Fruit fly (Drosophila melanogaster) Kc167 (cell line): Measurements from ENCODE around the gene nis.

Experiments
- Myc ChIP-seq: fragments of >200 bp; optimal IDR thresholded peaks from 2 replicates; lab custom pipeline; 2017; ENCODE audit warnings: missing external identifiers
- Sin3A ChIP-seq: fragments of >200 bp; optimal IDR thresholded peaks from 2 replicates; lab custom pipeline; 2018; ENCODE audit warnings: missing external identifiers
- h ChIP-seq: fragments of >200 bp; optimal IDR thresholded peaks from 3 replicates; lab custom pipeline; 2018; ENCODE audit warnings: missing external identifiers
- insv ChIP-seq: fragments of >200 bp; optimal IDR thresholded peaks from 3 replicates; lab custom pipeline; 2018; ENCODE audit warnings: missing external identifiers
- psq ChIP-seq: fragments of >200 bp; optimal IDR thresholded peaks from 2 replicates; lab custom pipeline; 2017; ENCODE audit warnings: missing external identifiers
- ttk ChIP-seq: sonication (Bioruptor generic); optimal IDR thresholded peaks from 2 replicates; lab custom pipeline; 2017; ENCODE audit warnings: missing external identifiers

nis gene

DNA sequence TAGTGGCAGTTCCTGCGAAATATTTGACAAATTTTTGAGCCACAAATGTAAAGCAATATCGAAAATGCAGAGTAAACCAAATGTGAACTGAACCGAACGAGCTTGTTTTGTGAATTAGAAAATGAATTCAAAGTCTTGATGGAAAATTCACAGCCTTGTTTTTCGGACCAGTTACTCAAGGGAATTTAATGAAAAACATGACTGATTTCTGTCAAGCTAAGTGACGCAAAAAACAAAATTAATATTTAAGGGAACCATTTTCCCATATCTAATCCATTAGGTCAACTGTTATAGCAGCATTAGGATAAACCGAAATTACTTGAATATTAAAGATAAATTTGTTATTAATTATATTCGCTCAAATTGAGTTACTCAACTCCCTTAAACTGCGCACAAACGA, at the start of gene nis:
nis (minus strand) TSS at position 101 of the 400 bp plus-strand sequence.
- TF ChIP-seq h (lab: Kevin White, UChicago): no peak
- no peak for TF ChIP-seq Myc
- no peak for TF ChIP-seq psq (lab: Kevin White, UChicago)
- no peak for TF ChIP-seq insv (lab: Kevin White, UChicago)
- TF ChIP-seq Sin3A (lab: Kevin White, UChicago): no peak
- TF ChIP-seq ttk: no peak

dm6 chr2L:1636520-1636919, 49.6 kb upstream of the nis start:
- no peak for TF ChIP-seq psq (lab: Kevin White, UChicago)
- no peak for TF ChIP-seq insv (lab: Kevin White, UChicago)
- no peak for TF ChIP-seq Sin3A (lab: Kevin White, UChicago)
- TF ChIP-seq ttk: no peak
- TF ChIP-seq h (lab: Kevin White, UChicago): no peak
- TF ChIP-seq Myc: no peak

dm6 chr2L:1634099-1634856, 47.3 kb upstream of the nis start:
- no peak for TF ChIP-seq h (lab: Kevin White, UChicago)
- TF ChIP-seq ttk: no peak
- TF ChIP-seq psq (lab: Kevin White, UChicago): no peak
- TF ChIP-seq Sin3A (lab: Kevin White, UChicago): no peak
- no peak for TF ChIP-seq Myc
- TF ChIP-seq insv (lab: Kevin White, UChicago): no peak

- TF ChIP-seq h (lab: Kevin White, UChicago) (no peak), insv (lab: Kevin White, UChicago) (no peak), ttk (no peak), Myc (no peak), psq (lab: Kevin White, UChicago) (no peak), Sin3A (lab: Kevin White, UChicago) (no peak)
Measured at dm6 chr2L:1633397-1633796, 46.4 kb upstream of the nis start.

- TF ChIP-seq psq (lab: Kevin White, UChicago): no peak
- no peak for TF ChIP-seq ttk
- TF ChIP-seq h (lab: Kevin White, UChicago): no peak
- TF ChIP-seq Myc: no peak
- TF ChIP-seq Sin3A (lab: Kevin White, UChicago): no peak
- no peak for TF ChIP-seq insv (lab: Kevin White, UChicago)
Measured at dm6 chr2L:1632730-1633172, 45.8 kb upstream of the nis start.

dm6 chr2L:1631441-1632313, 44.7 kb upstream of the nis start:
- no peak for TF ChIP-seq Sin3A (lab: Kevin White, UChicago)
- no peak for TF ChIP-seq psq (lab: Kevin White, UChicago)
- no peak for TF ChIP-seq insv (lab: Kevin White, UChicago)
- no peak for TF ChIP-seq h (lab: Kevin White, UChicago)
- no peak for TF ChIP-seq ttk
- TF ChIP-seq Myc: no peak

DNA sequence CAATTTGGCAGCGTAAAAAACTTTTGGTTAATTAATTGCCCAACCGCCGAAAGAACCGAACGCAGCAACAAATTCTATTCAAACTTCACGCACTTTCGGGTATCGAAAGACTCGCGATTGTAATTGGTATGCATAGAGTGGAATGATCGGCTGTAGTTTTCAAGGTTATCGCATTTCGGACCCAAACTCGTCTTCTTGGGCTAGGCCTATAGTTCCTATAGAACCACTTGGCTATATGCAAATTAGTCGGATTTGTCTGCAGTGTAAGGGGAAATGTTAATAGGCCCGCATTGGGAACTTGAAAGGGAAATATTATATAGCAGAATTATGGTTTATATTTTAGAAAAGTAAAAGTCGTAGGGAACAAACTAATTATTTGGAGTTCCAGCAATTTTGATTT, 43.6 kb upstream of the nis start:
- TF ChIP-seq h (lab: Kevin White, UChicago) (no peak), Myc (no peak), ttk (no peak), insv (lab: Kevin White, UChicago) (no peak), Sin3A (lab: Kevin White, UChicago) (no peak), psq (lab: Kevin White, UChicago) (no peak)

- TF ChIP-seq Sin3A (lab: Kevin White, UChicago) (no peak), ttk (no peak), psq (lab: Kevin White, UChicago) (no peak), Myc (no peak)
Measured at dm6 chr2L:1629206-1629959, 42.4 kb upstream of the nis start.

dm6 chr2L:1628502-1628864, 41.5 kb upstream of the nis start:
- TF ChIP-seq insv (lab: Kevin White, UChicago) (no peak), Sin3A (lab: Kevin White, UChicago) (no peak), Myc (no peak), psq (lab: Kevin White, UChicago) (no peak), h (lab: Kevin White, UChicago) (no peak), ttk (no peak)

- no peak for TF ChIP-seq Sin3A (lab: Kevin White, UChicago)
- no peak for TF ChIP-seq psq (lab: Kevin White, UChicago)
- no peak for TF ChIP-seq h (lab: Kevin White, UChicago)
- no peak for TF ChIP-seq ttk
- TF ChIP-seq insv (lab: Kevin White, UChicago): no peak
- no peak for TF ChIP-seq Myc
Measured at dm6 chr2L:1627824-1628501, 41.0 kb upstream of the nis start.

- TF ChIP-seq Sin3A (lab: Kevin White, UChicago) (no peak), psq (lab: Kevin White, UChicago) (no peak), ttk (no peak), insv (lab: Kevin White, UChicago) (no peak), Myc (no peak), h (lab: Kevin White, UChicago) (no peak)
Measured at dm6 chr2L:1624750-1625149, 37.8 kb upstream of the nis start.
